Worm (Caenorhabditis elegans): ENCODE data around the gene F32F2.4.

Gene F32F2.4

DNA sequence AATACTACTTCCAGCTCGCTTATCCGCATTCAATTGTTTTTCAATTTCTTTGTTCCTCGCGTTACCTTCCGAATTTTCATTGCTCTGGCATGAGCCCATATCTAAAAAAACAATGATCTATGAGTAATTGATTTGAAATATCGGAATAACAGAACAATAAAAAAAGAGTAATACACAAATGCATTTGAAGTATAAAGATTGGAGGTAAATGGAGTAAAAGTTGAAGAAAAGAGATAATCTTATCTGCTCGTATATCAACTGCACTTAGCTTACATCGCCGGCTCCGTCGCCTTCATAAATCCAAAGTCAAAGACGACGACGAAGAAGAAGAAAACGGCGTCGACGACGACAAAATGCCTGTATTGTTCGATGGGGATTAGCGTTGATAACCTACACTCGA is 26.6 kb upstream of the F32F2.4 start, which contains the start of gene odr-3:
Gene odr-3 (minus strand): TSS at position 101 of the 400 bp plus-strand sequence.
- TF ChIP-seq unc-62 (GFP tag; optimal IDR thresholded peaks at IDR 0.05) (no peak), egl-27 (tag; optimal IDR thresholded peaks at IDR 0.05) (no peak), nhr-28 (tag; optimal IDR thresholded peaks at IDR 0.05) (no peak), lsy-12 (tag; optimal IDR thresholded peaks at IDR 0.05) (no peak), nhr-77 (tag; optimal IDR thresholded peaks at IDR 0.05) (no peak), egl-5 (tag; optimal IDR thresholded peaks at IDR 0.05) (no peak), fkh-10 (GFP tag; optimal IDR thresholded peaks at IDR 0.05) (no peak), lin-15B (tag; optimal IDR thresholded peaks at IDR 0.05) (no peak), ZK546.5 (tag; optimal IDR thresholded peaks at IDR 0.05) (no peak), pha-4 (tag; optimal IDR thresholded peaks at IDR 0.05) (no peak), R02D3.7 (tag; optimal IDR thresholded peaks at IDR 0.05) (no peak), ceh-9 (tag; optimal IDR thresholded peaks at IDR 0.05) (no peak), fkh-2 (tag; optimal IDR thresholded peaks at IDR 0.05) (no peak), ama-1 (optimal IDR thresholded peaks at IDR 0.05) (no peak)

DNA sequence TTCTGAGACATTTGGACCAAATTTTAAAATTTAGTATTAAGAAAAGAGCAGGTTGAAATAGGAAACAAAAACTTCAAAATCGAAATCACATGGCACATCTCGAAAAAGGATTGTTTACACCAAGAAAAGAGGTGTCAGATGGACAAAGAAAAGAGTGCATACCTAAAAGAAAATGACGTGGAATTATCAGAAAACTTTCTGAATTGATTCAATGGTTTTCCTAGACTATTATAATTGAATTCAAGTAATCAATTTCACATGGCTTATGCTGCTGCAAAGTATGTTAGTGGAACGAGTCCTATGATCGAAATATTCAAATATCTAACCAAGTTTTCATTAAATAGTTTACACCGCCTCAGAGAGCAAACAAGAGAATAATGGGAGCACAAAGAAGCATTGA is 23.2 kb upstream of the F32F2.4 start:
- TF ChIP-seq elt-2 (tag; optimal IDR thresholded peaks at IDR 0.05) (no peak), nhr-11 (tag; optimal IDR thresholded peaks at IDR 0.05) (peak; percentile 48)

DNA sequence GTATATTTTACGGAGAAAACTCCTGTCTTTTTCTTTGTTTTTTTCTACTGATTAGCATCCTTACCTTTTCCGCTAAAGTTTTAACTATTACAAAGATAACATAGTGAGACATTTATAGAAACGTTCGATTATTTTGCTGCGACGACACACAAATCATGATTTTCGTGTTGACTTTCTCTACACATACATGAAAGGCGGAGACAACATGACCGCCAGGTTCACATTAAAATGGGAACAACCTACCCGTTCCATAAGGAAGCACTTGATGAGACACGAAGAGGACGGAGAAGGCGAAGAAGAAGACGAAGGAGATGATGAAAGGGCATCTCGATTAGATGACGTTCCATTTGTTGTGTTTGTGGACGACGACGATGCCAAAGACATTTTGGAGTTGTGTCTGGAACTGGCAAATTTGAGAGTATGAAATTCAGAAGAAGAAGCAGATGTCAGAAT is 17.1 kb upstream of the F32F2.4 start, which contains the start of gene C34D1.4:
Gene C34D1.4 (minus strand): TSS at position 403 of the 453 bp plus-strand sequence.
- peak; percentile 57 for TF ChIP-seq nhr-23 (tag; optimal IDR thresholded peaks at IDR 0.05)
- no peak for TF ChIP-seq R02D3.7 (tag; optimal IDR thresholded peaks at IDR 0.05)
- peak; percentile 47 for TF ChIP-seq nhr-25 (tag; optimal IDR thresholded peaks at IDR 0.05)
- TF ChIP-seq nhr-11 (tag; optimal IDR thresholded peaks at IDR 0.05), result no peak

DNA sequence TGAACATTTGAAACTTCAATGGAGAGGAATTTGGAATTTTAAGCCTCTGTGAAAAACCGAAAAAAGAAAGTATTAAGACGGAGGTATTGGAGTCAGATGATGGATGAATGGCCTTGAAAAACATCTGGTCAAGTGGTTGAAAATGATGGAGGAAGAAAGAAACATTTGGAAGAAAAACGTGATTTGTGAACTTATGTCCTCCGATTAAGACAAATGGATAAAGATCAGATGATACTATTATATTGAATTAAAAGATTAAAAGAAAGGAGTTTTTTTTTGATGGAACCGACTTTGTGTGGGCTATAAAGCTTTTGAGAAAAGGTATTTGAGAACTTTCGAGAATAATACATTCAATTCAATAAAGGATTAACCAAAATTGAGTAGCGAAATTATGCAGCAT is 16.5 kb upstream of the F32F2.4 start:
- TF ChIP-seq R02D3.7 (tag; optimal IDR thresholded peaks at IDR 0.05) (no peak), elt-1 (tag; optimal IDR thresholded peaks at IDR 0.05) (peak; percentile 61), nhr-25 (tag; optimal IDR thresholded peaks at IDR 0.05) (peak; percentile 64), nhr-43 (tag; optimal IDR thresholded peaks at IDR 0.05; ENCODE audit: poor library complexity, severe bottlenecking) (peak; percentile 26), nhr-23 (tag; optimal IDR thresholded peaks at IDR 0.05) (peak; percentile 40), ceh-9 (tag; optimal IDR thresholded peaks at IDR 0.05) (no peak), ceh-16 (tag; optimal IDR thresholded peaks at IDR 0.05) (no peak)

DNA sequence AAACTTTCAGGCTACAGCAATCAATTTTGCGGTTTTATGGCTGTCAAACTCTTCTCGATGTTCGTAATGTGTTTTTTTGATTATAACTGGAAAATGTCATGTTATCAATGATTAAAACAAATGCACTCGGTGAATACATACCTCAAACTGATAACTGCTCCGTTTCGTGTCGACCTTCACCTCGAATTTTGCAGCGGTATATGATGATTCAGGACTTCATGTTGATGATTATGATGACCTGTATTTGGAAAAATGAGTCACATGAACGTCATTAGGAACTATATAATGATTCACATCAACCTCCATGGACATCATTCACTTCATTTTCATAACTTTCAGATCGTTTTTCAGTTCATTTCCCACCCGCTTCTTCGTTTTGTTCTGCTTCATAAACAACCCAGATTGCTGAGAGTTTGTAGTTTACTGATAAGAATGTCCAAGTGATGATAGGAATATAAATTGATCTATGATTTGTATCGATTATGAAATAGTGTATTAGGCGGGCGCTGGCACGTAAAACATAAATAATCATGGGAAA is 13.2 kb upstream of the F32F2.4 start:
- no peak for TF ChIP-seq nhr-237 (tag; optimal IDR thresholded peaks at IDR 0.05)
- TF ChIP-seq lin-39 (tag; optimal IDR thresholded peaks at IDR 0.05), result no peak
- TF ChIP-seq hmg-11 (tag; optimal IDR thresholded peaks at IDR 0.05), result no peak
- TF ChIP-seq ztf-4 (tag; optimal IDR thresholded peaks at IDR 0.05), result no peak
- TF ChIP-seq pqm-1 (tag; optimal IDR thresholded peaks at IDR 0.05), result peak; percentile 59
- no peak for TF ChIP-seq lsy-12 (tag; optimal IDR thresholded peaks at IDR 0.05)
- no peak for TF ChIP-seq aly-2 (tag; optimal IDR thresholded peaks at IDR 0.05)
- TF ChIP-seq jun-1 (tag; optimal IDR thresholded peaks at IDR 0.05), result peak; percentile 15
- no peak for TF ChIP-seq zag-1 (tag; optimal IDR thresholded peaks at IDR 0.05)
- TF ChIP-seq elt-2 (tag; optimal IDR thresholded peaks at IDR 0.05), result peak; percentile 95
- TF ChIP-seq pha-4 (tag; optimal IDR thresholded peaks at IDR 0.05), result peak; percentile 32
- no peak for TF ChIP-seq egl-5 (tag; optimal IDR thresholded peaks at IDR 0.05)
- peak in 1 of 3 experiments; percentile 1 for TF ChIP-seq elt-3 (tag; optimal IDR thresholded peaks at IDR 0.05)

DNA sequence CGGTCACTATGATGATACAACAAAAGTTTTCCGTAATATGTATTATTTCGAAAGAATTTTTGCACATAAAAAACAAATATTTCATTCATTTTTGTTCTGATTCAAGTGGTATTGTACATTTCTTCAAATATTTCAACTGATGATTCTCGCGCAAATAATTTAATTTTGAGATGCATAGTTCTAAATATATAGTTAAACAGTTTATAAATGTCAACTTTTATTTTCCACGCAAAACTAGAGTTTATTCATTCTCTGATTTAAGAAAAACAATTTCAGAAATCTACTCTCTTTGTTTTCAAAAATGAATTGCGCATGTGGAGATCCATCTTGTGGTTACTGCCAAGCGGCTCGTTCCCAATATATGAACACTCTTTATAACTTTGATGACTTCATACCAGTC is 11.8 kb upstream of the F32F2.4 start, which contains the start of gene zip-5:
Gene zip-5 (plus strand): TSS at position 301 of the 400 bp plus-strand sequence.
- TF ChIP-seq ceh-9 (tag; optimal IDR thresholded peaks at IDR 0.05), result no peak
- TF ChIP-seq daf-12 (tag; optimal IDR thresholded peaks at IDR 0.05), result no peak
- no peak for TF ChIP-seq egl-5 (tag; optimal IDR thresholded peaks at IDR 0.05)
- no peak for TF ChIP-seq mdl-1 (tag; optimal IDR thresholded peaks at IDR 0.05)
- TF ChIP-seq nhr-77 (tag; optimal IDR thresholded peaks at IDR 0.05), result no peak
- TF ChIP-seq ceh-28 (tag; optimal IDR thresholded peaks at IDR 0.05), result no peak
- TF ChIP-seq fos-1 (tag; optimal IDR thresholded peaks at IDR 0.05), result no peak
- no peak for TF ChIP-seq mml-1 (tag; optimal IDR thresholded peaks at IDR 0.05)
- no peak for TF ChIP-seq zag-1 (tag; optimal IDR thresholded peaks at IDR 0.05)
- no peak for TF ChIP-seq skn-1 (tag; optimal IDR thresholded peaks at IDR 0.05)
- TF ChIP-seq tbx-2 (tag; optimal IDR thresholded peaks at IDR 0.05), result no peak

Data from whole organism, L3 larva.